Worm (Caenorhabditis elegans): ENCODE measurements around the gene atn-1.

ce11 chrV:12513900-12514299 lies 35.7 kb downstream of the atn-1 start:
- TF ChIP-seq lin-39 (tag; optimal IDR thresholded peaks at IDR 0.05) (no peak), aly-2 (tag; optimal IDR thresholded peaks at IDR 0.05) (no peak), nhr-11 (tag; optimal IDR thresholded peaks at IDR 0.05) (no peak), nhr-6 (tag; optimal IDR thresholded peaks at IDR 0.05) (no peak), crh-2 (tag; optimal IDR thresholded peaks at IDR 0.05) (no peak), nhr-10 (tag; optimal IDR thresholded peaks at IDR 0.05) (no peak), elt-1 (tag; optimal IDR thresholded peaks at IDR 0.05) (no peak), unc-62 (GFP tag; optimal IDR thresholded peaks at IDR 0.05) (no peak), nhr-237 (tag; optimal IDR thresholded peaks at IDR 0.05) (no peak), blmp-1 (tag; optimal IDR thresholded peaks at IDR 0.05; ENCODE audit: insufficient read depth) (no peak), egl-27 (tag; optimal IDR thresholded peaks at IDR 0.05) (no peak), unc-55 (GFP tag; optimal IDR thresholded peaks at IDR 0.05) (no peak), ceh-82 (tag; optimal IDR thresholded peaks at IDR 0.05) (no peak)

Measured in whole organism, L2 larva.